Worm (Caenorhabditis elegans) whole organism, L4 larva: Measurements from ENCODE around the gene mtm-5.
A peak's percentile ranks its signal among the peaks of the same experiment; 100 is the strongest.

ENCODE experiments used
- D1046.2 ChIP-seq: fragments of 200-800 bp; sonication (Bioruptor generic); IDR thresholded peaks from 2 replicates; pipeline ENCODE4 v1.3.6; 2022; ENCODE audit warnings: missing genetic modification characterization, missing compliant biosample characterization
- F10B5.3 ChIP-seq: sonication (generic microtip); optimal IDR thresholded peaks from 2 replicates; lab custom pipeline; 2016; ENCODE audit warnings: mild to moderate bottlenecking, missing genetic modification characterization, missing compliant biosample characterization
- T20F7.1 ChIP-seq: fragments of 200-800 bp; sonication (Bioruptor generic); optimal IDR thresholded peaks from 2 replicates; lab custom pipeline; 2018; ENCODE audit warnings: mild to moderate bottlenecking, missing genetic modification characterization, missing compliant biosample characterization
- Y48G9A.11 ChIP-seq: fragments of 200-800 bp; sonication (Bioruptor generic); IDR thresholded peaks from 2 replicates; pipeline ENCODE4 v1.3.6; 2022; ENCODE audit warnings: missing genetic modification reagents, missing genetic modification characterization, missing compliant biosample characterization
- Y5F2A.4 ChIP-seq: fragments of 200-800 bp; sonication (Bioruptor generic); optimal IDR thresholded peaks from 2 replicates; lab custom pipeline; 2018; ENCODE audit warnings: mild to moderate bottlenecking, missing genetic modification characterization, missing compliant biosample characterization
- ZK546.5 ChIP-seq, 2 experiments: sonication (generic microtip); optimal IDR thresholded peaks; 2 replicates each; lab custom pipeline; 2017; ENCODE audit warnings: missing biosample characterization in 2 of 2, missing genetic modification characterization in 2 of 2
- aha-1 ChIP-seq: fragments of 150-350 bp; peaks from one replicate; lab custom pipeline; 2014; ENCODE audit warnings: missing biosample characterization, missing genetic modification characterization
- ceh-20 ChIP-seq: fragments of 200-800 bp; sonication (Bioruptor generic); IDR thresholded peaks from 2 replicates; pipeline ENCODE4 v1.3.6; 2022; ENCODE audit warnings: missing genetic modification reagents, missing genetic modification characterization, missing compliant biosample characterization
- ceh-28 ChIP-seq: fragments of 150-350 bp; optimal IDR thresholded peaks from 2 replicates; lab custom pipeline; 2014; ENCODE audit warnings: missing biosample characterization, missing genetic modification reagents, missing genetic modification characterization
- ceh-62 ChIP-seq: sonication (generic microtip); optimal IDR thresholded peaks from 2 replicates; lab custom pipeline; 2017; ENCODE audit warnings: missing biosample characterization, missing genetic modification characterization
- ceh-82 ChIP-seq: sonication (generic microtip); optimal IDR thresholded peaks from 2 replicates; lab custom pipeline; 2017; ENCODE audit warnings: missing biosample characterization, missing genetic modification characterization
- ctbp-1 ChIP-seq: fragments of 200-800 bp; sonication (Bioruptor generic); IDR thresholded peaks from 2 replicates; pipeline ENCODE4 v1.3.6; 2022; ENCODE audit warnings: missing genetic modification reagents, missing genetic modification characterization, missing compliant biosample characterization
- dmd-6 ChIP-seq: fragments of 200-800 bp; sonication (Bioruptor generic); IDR thresholded peaks from 2 replicates; pipeline ENCODE4 v1.3.6; 2022; ENCODE audit warnings: missing genetic modification reagents, missing genetic modification characterization, missing compliant biosample characterization
- dpl-1 ChIP-seq: fragments of 150-350 bp; optimal IDR thresholded peaks from 2 replicates; lab custom pipeline; 2014; ENCODE audit warnings: missing biosample characterization, missing genetic modification reagents, missing genetic modification characterization
- dve-1 ChIP-seq: sonication (generic microtip); optimal IDR thresholded peaks from 2 replicates; lab custom pipeline; 2017; ENCODE audit warnings: antibody characterized with exemption, mild to moderate bottlenecking, missing genetic modification characterization, missing compliant biosample characterization; ENCODE audit not compliant: insufficient read depth
- egl-43 ChIP-seq: fragments of 200-800 bp; sonication (Bioruptor generic); IDR thresholded peaks from 2 replicates; pipeline ENCODE4 v1.3.6; 2022; ENCODE audit warnings: missing genetic modification reagents, missing genetic modification characterization, missing compliant biosample characterization
- hif-1 ChIP-seq, 2 experiments: sonication (generic microtip); optimal IDR thresholded peaks; 2 replicates each; lab custom pipeline; 2016 to 2017; ENCODE audit warnings: missing compliant biosample characterization in 2 of 2, missing genetic modification characterization in 2 of 2, missing genetic modification reagents in 2 of 2, missing genotype in 2 of 2, mild to moderate bottlenecking in 1 of 2
- hmg-1.1 ChIP-seq: fragments of 200-800 bp; sonication (Bioruptor generic); IDR thresholded peaks from 2 replicates; pipeline ENCODE4 v1.3.6; 2022; ENCODE audit warnings: missing genetic modification reagents, missing genetic modification characterization, missing compliant biosample characterization
- lin-15B ChIP-seq: fragments of 150-350 bp; sonication (generic microtip); optimal IDR thresholded peaks from 3 replicates; lab custom pipeline; 2014; ENCODE audit warnings: missing biosample characterization, missing genetic modification characterization
- lsy-2 ChIP-seq, 2 experiments: fragments of 150-350 bp in 1 of 2; sonication (generic microtip) in 1 of 2; optimal IDR thresholded peaks; 2 replicates each; lab custom pipeline; 2014 to 2017; ENCODE audit warnings: missing biosample characterization in 2 of 2, missing genetic modification characterization in 2 of 2
- madf-5 ChIP-seq, 2 experiments: fragments of 200-800 bp; sonication (Bioruptor generic); IDR thresholded peaks; 2 replicates each; pipeline ENCODE4 v1.3.6; 2022; ENCODE audit warnings: missing compliant biosample characterization in 2 of 2, missing genetic modification characterization in 2 of 2
- mdt-29 ChIP-seq: fragments of 200-800 bp; sonication (Bioruptor generic); IDR thresholded peaks from 2 replicates; pipeline ENCODE4 v1.3.6; 2022; ENCODE audit warnings: missing genetic modification reagents, missing genetic modification characterization, missing compliant biosample characterization
- mep-1 ChIP-seq: fragments of 150-350 bp; sonication (generic microtip); optimal IDR thresholded peaks from 3 replicates; lab custom pipeline; 2014; ENCODE audit warnings: missing biosample characterization, missing genetic modification characterization
- mes-2 ChIP-seq: sonication (generic microtip); optimal IDR thresholded peaks from 2 replicates; lab custom pipeline; 2016; ENCODE audit warnings: missing genotype, mild to moderate bottlenecking, missing genetic modification characterization, missing compliant biosample characterization; ENCODE audit not compliant: poor library complexity, severe bottlenecking
- mxl-2 ChIP-seq: fragments of 200-800 bp; sonication (Bioruptor generic); conservative IDR thresholded peaks from 2 replicates; pipeline ENCODE4 v1.3.6; 2022; ENCODE audit warnings: missing genetic modification reagents, missing genetic modification characterization, missing compliant biosample characterization
- nhr-11 ChIP-seq: fragments of 150-350 bp; optimal IDR thresholded peaks from 2 replicates; lab custom pipeline; 2014; ENCODE audit warnings: missing biosample characterization, missing genetic modification characterization
- nhr-25 ChIP-seq: sonication (generic microtip); optimal IDR thresholded peaks from 2 replicates; lab custom pipeline; 2017; ENCODE audit warnings: missing genetic modification characterization, mild to moderate bottlenecking, missing compliant biosample characterization, antibody characterized with exemption, moderate library complexity, borderline replicate concordance; ENCODE audit not compliant: insufficient read depth
- nhr-28 ChIP-seq: fragments of 150-350 bp; optimal IDR thresholded peaks from 2 replicates; lab custom pipeline; 2014; ENCODE audit warnings: missing biosample characterization, missing genetic modification characterization
- nhr-41 ChIP-seq: fragments of 200-800 bp; sonication (Bioruptor generic); IDR thresholded peaks from 2 replicates; pipeline ENCODE4 v1.3.6; 2022; ENCODE audit warnings: missing genetic modification reagents, missing genetic modification characterization, missing compliant biosample characterization
- nhr-76 ChIP-seq: fragments of 150-350 bp; optimal IDR thresholded peaks from 2 replicates; lab custom pipeline; 2014; ENCODE audit warnings: missing biosample characterization, missing genetic modification characterization
- nhr-77 ChIP-seq: fragments of 150-350 bp; optimal IDR thresholded peaks from 2 replicates; lab custom pipeline; 2014; ENCODE audit warnings: missing biosample characterization, missing genetic modification characterization
- pha-4 ChIP-seq, 2 experiments: fragments of 150-350 bp in 1 of 2; fragments of 200-800 bp in 1 of 2; sonication (Bioruptor generic) in 1 of 2; IDR thresholded peaks in 1 of 2; optimal IDR thresholded peaks in 1 of 2; 2 replicates each; pipeline versions ENCODE4 v1.3.6 to Lab custom; 2014 to 2022; ENCODE audit warnings: missing genetic modification characterization in 2 of 2, missing genetic modification reagents in 2 of 2, missing biosample characterization in 1 of 2, missing compliant biosample characterization in 1 of 2
- pqm-1 ChIP-seq: sonication (generic microtip); optimal IDR thresholded peaks from 2 replicates; lab custom pipeline; 2017; ENCODE audit warnings: missing biosample characterization, missing genetic modification characterization
- set-16 ChIP-seq: fragments of 200-800 bp; sonication (Bioruptor generic); IDR thresholded peaks from 2 replicates; pipeline ENCODE4 v1.3.6; 2022; ENCODE audit warnings: missing genetic modification reagents, missing genetic modification characterization, missing compliant biosample characterization
- tra-1 ChIP-seq: fragments of 200-800 bp; sonication (Bioruptor generic); IDR thresholded peaks from 2 replicates; pipeline ENCODE4 v1.3.6; 2022; ENCODE audit warnings: missing genetic modification reagents, missing genetic modification characterization, missing compliant biosample characterization
- unc-62 ChIP-seq, 3 experiments: fragments of 150-350 bp in 1 of 3; sonication (generic microtip); optimal IDR thresholded peaks in 2 of 3; peaks in 1 of 3; 1 replicate in 1 of 3; 2 replicates in 2 of 3; lab custom pipeline; 2014 to 2017; ENCODE audit warnings: missing biosample characterization in 3 of 3, missing genetic modification characterization in 3 of 3, missing genetic modification reagents in 3 of 3, missing genotype in 1 of 3

The mtm-5 gene

DNA sequence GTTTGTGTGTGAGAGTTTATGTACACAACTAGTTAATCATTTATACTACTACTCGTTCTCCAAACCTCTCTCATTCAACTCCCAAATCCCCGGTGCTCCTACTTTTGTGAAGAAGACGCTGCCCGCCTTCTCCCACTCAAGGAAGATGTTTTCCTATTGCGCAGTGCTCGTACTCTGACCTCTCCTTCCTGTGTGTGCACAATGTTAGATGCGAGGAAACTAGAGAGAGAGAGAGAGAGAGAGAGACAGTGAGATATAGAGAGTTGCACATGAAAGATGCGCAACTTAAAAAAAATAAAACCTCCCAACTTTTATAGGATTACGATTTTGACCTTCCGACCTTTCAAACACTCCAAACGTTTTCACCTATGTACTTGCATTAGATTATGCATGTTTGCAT lies 32.7 kb downstream of the mtm-5 start:
- no peak for TF ChIP-seq ceh-82 (tag; lab: Kevin White, UChicago)
- TF ChIP-seq hmg-1.1 (GFP tag; lab: Robert Waterston, UW), result peak; percentile 34; the same call in 1 of the 2 replicates
- peak; percentile 42 for TF ChIP-seq mep-1 (tag; lab: Kevin White, UChicago)
- TF ChIP-seq unc-62 (GFP tag; optimal IDR thresholded peaks at IDR 0.05 in 1 of 2; lab: Kevin White, UChicago), result peak in 1 of 2 experiments; percentile 56
- TF ChIP-seq unc-62 (tag; optimal IDR thresholded peaks at IDR 0.05; lab: Kevin White, UChicago), result no peak
- TF ChIP-seq nhr-28, result no peak
- no peak for TF ChIP-seq nhr-11 (tag; lab: Kevin White, UChicago)
- no peak for TF ChIP-seq nhr-25
- TF ChIP-seq dmd-6 (GFP tag; lab: Robert Waterston, UW), result 0 out of 2 replicates have a peak, but pooled peaks have one; percentile 10
- TF ChIP-seq mes-2 (tag; lab: Kevin White, UChicago), result peak; percentile 11
- peak; percentile 90 for TF ChIP-seq aha-1 (tag; lab: Kevin White, UChicago)
- no peak for TF ChIP-seq ceh-62 (tag; lab: Kevin White, UChicago)
- TF ChIP-seq hif-1 (tag; optimal IDR thresholded peaks at IDR 0.05; lab: Kevin White, UChicago), result peak in 1 of 2 experiments; percentile 4
- peak in 1 of 2 experiments; percentile 11 for TF ChIP-seq lsy-2 (tag; optimal IDR thresholded peaks at IDR 0.05; lab: Kevin White, UChicago)
- TF ChIP-seq Y5F2A.4 (GFP tag; lab: Kevin White, UChicago), result no peak
- 0 out of 2 replicates have a peak, but pooled peaks have one; percentile 44 for TF ChIP-seq ctbp-1
- no peak for TF ChIP-seq madf-5 (GFP tag; IDR thresholded peaks at IDR 0.05; lab: Robert Waterston, UW)
- no peak for TF ChIP-seq pha-4 (GFP tag; IDR thresholded peaks at IDR 0.05; lab: Robert Waterston, UW)
- TF ChIP-seq pha-4 (tag; optimal IDR thresholded peaks at IDR 0.05; lab: Kevin White, UChicago), result peak; percentile 30
- TF ChIP-seq ceh-28 (tag; lab: Kevin White, UChicago), result no peak
- TF ChIP-seq nhr-77, result no peak

DNA sequence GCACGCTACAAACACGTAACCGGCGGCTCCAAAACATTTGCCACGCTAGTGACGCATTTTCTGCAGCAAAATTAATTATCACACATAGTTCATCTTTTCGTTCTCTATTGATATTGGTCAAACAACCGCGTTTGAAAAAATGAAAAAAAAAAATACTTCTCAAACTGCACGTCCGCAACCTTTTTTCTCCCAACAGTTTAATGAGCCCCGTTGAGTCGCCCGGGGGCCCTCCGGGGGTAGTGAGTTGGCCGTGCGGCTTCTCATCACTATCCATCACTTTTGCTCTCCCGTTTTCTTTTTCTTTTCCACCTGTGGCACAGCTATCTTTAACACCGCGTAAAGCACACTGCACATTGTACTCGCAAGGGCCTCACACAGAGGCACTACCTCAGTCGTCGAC lies 33.8 kb downstream of the mtm-5 start:
- no peak for TF ChIP-seq T20F7.1
- 0 out of 2 replicates have a peak, but pooled peaks have one; percentile 26 for TF ChIP-seq hmg-1.1 (GFP tag; lab: Robert Waterston, UW)
- TF ChIP-seq Y48G9A.11 (GFP tag; lab: Robert Waterston, UW), result no peak
- no peak for TF ChIP-seq nhr-76 (tag; lab: Kevin White, UChicago)
- no peak for TF ChIP-seq F10B5.3 (tag; lab: Kevin White, UChicago)
- TF ChIP-seq lsy-2 (tag; optimal IDR thresholded peaks at IDR 0.05; lab: Kevin White, UChicago), result peak in 1 of 2 experiments; percentile 2
- no peak for TF ChIP-seq D1046.2 (GFP tag; lab: Robert Waterston, UW)
- TF ChIP-seq nhr-11 (tag; lab: Kevin White, UChicago), result peak; percentile 42
- no peak for TF ChIP-seq ceh-28 (tag; lab: Kevin White, UChicago)
- no peak for TF ChIP-seq ceh-62 (tag; lab: Kevin White, UChicago)
- TF ChIP-seq mxl-2 (GFP tag; lab: Robert Waterston, UW), result no peak
- TF ChIP-seq ceh-20 (GFP tag; lab: Robert Waterston, UW), result peak; percentile 19; the same call in 1 of the 2 replicates
- TF ChIP-seq aha-1 (tag; lab: Kevin White, UChicago), result peak; percentile 93
- TF ChIP-seq hif-1 (tag; optimal IDR thresholded peaks at IDR 0.05; lab: Kevin White, UChicago), result peak; percentile 19 to 97
- TF ChIP-seq dpl-1, result no peak

DNA sequence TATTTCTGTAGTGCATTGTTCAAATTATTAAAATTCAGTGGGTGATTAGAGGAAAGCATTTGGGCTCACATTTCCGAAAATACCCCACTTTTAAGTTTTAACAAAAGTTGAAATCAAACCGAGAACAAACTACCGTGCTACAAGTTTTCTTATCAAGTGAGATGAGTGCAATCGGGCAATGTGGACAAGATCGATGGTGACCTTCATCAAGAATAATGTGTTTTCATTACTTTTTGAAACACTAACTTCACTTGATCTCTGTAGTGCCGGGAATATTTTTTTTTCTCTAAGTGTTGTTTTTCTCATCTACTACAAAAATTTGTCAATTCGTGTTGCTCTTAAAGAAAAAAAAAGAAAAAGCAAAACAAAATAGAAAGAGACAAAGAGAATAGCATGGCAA lies 34.4 kb downstream of the mtm-5 start:
- TF ChIP-seq unc-62 (GFP tag; optimal IDR thresholded peaks at IDR 0.05 in 1 of 2; lab: Kevin White, UChicago) (peak in 1 of 2 experiments; percentile 87), unc-62 (tag; optimal IDR thresholded peaks at IDR 0.05; lab: Kevin White, UChicago) (no peak), mes-2 (tag; lab: Kevin White, UChicago) (no peak), pqm-1 (tag; lab: Kevin White, UChicago) (peak; percentile 29), dve-1 (tag; lab: Kevin White, UChicago) (peak; percentile 0), nhr-28 (peak; percentile 83), mdt-29 (GFP tag; lab: Robert Waterston, UW) (no peak)

DNA sequence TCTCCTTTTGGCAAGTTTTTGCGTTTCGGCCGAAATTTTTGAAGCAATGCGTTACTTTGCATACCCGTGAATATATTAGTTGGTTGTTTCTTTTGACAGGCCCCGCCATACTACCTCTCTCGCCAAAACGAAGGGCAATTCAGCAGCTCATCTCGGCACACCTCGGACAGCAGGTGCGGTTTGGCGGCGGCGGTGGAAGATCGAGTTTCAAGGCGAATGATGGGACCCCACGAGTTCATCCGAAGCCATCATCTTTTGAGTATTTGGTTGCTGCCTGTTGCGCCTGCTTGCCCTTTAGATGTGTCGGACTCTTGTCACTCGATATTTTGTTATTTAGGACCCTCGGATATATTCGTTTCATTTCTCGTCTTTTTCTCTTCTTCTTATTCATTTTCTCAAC lies 34.9 kb downstream of the mtm-5 start:
- TF ChIP-seq ZK546.5 (tag; optimal IDR thresholded peaks at IDR 0.05; lab: Kevin White, UChicago), result no peak
- TF ChIP-seq set-16 (GFP tag; lab: Robert Waterston, UW), result peak; percentile 70
- no peak for TF ChIP-seq lin-15B (tag; lab: Kevin White, UChicago)
- TF ChIP-seq ctbp-1, result 0 out of 2 replicates have a peak, but pooled peaks have one; percentile 11
- peak; percentile 19; the same call in 1 of the 2 replicates for TF ChIP-seq tra-1
- no peak for TF ChIP-seq nhr-28
- peak; percentile 61; the same call in 1 of the 2 replicates for TF ChIP-seq egl-43 (GFP tag; lab: Robert Waterston, UW)
- TF ChIP-seq hif-1 (tag; optimal IDR thresholded peaks at IDR 0.05; lab: Kevin White, UChicago), result peak in 1 of 2 experiments; percentile 5
- TF ChIP-seq nhr-41 (GFP tag; lab: Robert Waterston, UW), result no peak
